Worm (Caenorhabditis elegans) whole organism, L3 larva: ENCODE measurements around the gene nlp-71.

Experiments used
- R02D3.7 ChIP-seq: fragments of 150-350 bp; optimal IDR thresholded peaks from 2 replicates; lab custom pipeline; 2014; ENCODE audit warnings: missing biosample characterization, missing genetic modification characterization
- ZK546.5 ChIP-seq: sonication (generic microtip); optimal IDR thresholded peaks from 2 replicates; lab custom pipeline; 2017; ENCODE audit warnings: missing biosample characterization, missing genetic modification characterization
- aly-2 ChIP-seq: fragments of 150-350 bp; optimal IDR thresholded peaks from 2 replicates; lab custom pipeline; 2014; ENCODE audit warnings: missing biosample characterization, missing genetic modification characterization
- ama-1 ChIP-seq: fragments of 150-350 bp; optimal IDR thresholded peaks from 2 replicates; lab custom pipeline; 2018
- ceh-16 ChIP-seq: sonication (generic microtip); optimal IDR thresholded peaks from 2 replicates; lab custom pipeline; 2017; ENCODE audit warnings: missing biosample characterization, missing genetic modification characterization
- ceh-28 ChIP-seq: fragments of 150-350 bp; optimal IDR thresholded peaks from 2 replicates; lab custom pipeline; 2014; ENCODE audit warnings: missing biosample characterization, missing genetic modification reagents, missing genetic modification characterization
- ceh-82 ChIP-seq: fragments of 150-350 bp; optimal IDR thresholded peaks from 2 replicates; lab custom pipeline; 2014; ENCODE audit warnings: missing biosample characterization, missing genetic modification characterization
- ceh-9 ChIP-seq: sonication (generic microtip); optimal IDR thresholded peaks from 2 replicates; lab custom pipeline; 2018; ENCODE audit warnings: missing biosample characterization, missing genetic modification characterization
- daf-12 ChIP-seq: fragments of 150-350 bp; optimal IDR thresholded peaks from 2 replicates; lab custom pipeline; 2014; ENCODE audit warnings: missing biosample characterization, missing genetic modification reagents, missing genetic modification characterization
- egl-27 ChIP-seq: sonication (generic microtip); optimal IDR thresholded peaks from 4 replicates; lab custom pipeline; 2017; ENCODE audit warnings: missing biosample characterization, missing genetic modification reagents, missing genetic modification characterization
- egl-5 ChIP-seq: fragments of 150-350 bp; optimal IDR thresholded peaks from 2 replicates; lab custom pipeline; 2017; ENCODE audit warnings: missing biosample characterization, missing genetic modification reagents, missing genetic modification characterization, inconsistent platforms
- elt-1 ChIP-seq: fragments of 150-350 bp; optimal IDR thresholded peaks from 2 replicates; lab custom pipeline; 2014; ENCODE audit warnings: missing biosample characterization, missing genetic modification characterization
- elt-2 ChIP-seq: sonication (generic microtip); optimal IDR thresholded peaks from 2 replicates; lab custom pipeline; 2016; ENCODE audit warnings: missing genetic modification reagents, mild to moderate bottlenecking, missing genetic modification characterization, missing compliant biosample characterization
- elt-3 ChIP-seq, 3 experiments: fragments of 150-350 bp in 1 of 3; sonication (generic microtip) in 2 of 3; optimal IDR thresholded peaks; 2 replicates in 2 of 3; 4 replicates in 1 of 3; lab custom pipeline; 2014 to 2017; ENCODE audit warnings: missing biosample characterization in 3 of 3, missing genetic modification characterization in 3 of 3
- eor-1 ChIP-seq, 2 experiments: fragments of 150-350 bp; optimal IDR thresholded peaks; 2 replicates each; lab custom pipeline; 2014 to 2018; ENCODE audit warnings: missing biosample characterization in 2 of 2, missing genetic modification characterization in 2 of 2
- fkh-10 ChIP-seq: sonication (generic microtip); optimal IDR thresholded peaks from 2 replicates; lab custom pipeline; 2017; ENCODE audit warnings: missing biosample characterization, missing genetic modification reagents, missing genetic modification characterization
- fkh-2 ChIP-seq: fragments of 150-350 bp; optimal IDR thresholded peaks from 2 replicates; lab custom pipeline; 2014; ENCODE audit warnings: missing biosample characterization, missing genetic modification reagents, missing genetic modification characterization
- fos-1 ChIP-seq: fragments of 150-350 bp; optimal IDR thresholded peaks from 2 replicates; lab custom pipeline; 2014; ENCODE audit warnings: missing biosample characterization, missing genetic modification characterization
- hmg-11 ChIP-seq: sonication (generic microtip); optimal IDR thresholded peaks from 2 replicates; lab custom pipeline; 2016; ENCODE audit warnings: missing genetic modification characterization, missing compliant biosample characterization
- jun-1 ChIP-seq: fragments of 150-350 bp; optimal IDR thresholded peaks from 2 replicates; lab custom pipeline; 2014; ENCODE audit warnings: missing biosample characterization, missing genetic modification reagents, missing genetic modification characterization
- lin-15B ChIP-seq: fragments of 150-350 bp; optimal IDR thresholded peaks from 2 replicates; lab custom pipeline; 2014; ENCODE audit warnings: missing biosample characterization, missing genetic modification characterization
- mdl-1 ChIP-seq: fragments of 150-350 bp; optimal IDR thresholded peaks from 2 replicates; lab custom pipeline; 2014; ENCODE audit warnings: missing biosample characterization, missing genetic modification characterization
- nfya-1 ChIP-seq: sonication (generic microtip); optimal IDR thresholded peaks from 2 replicates; lab custom pipeline; 2017; ENCODE audit warnings: missing genetic modification characterization, mild to moderate bottlenecking, missing compliant biosample characterization, antibody characterized with exemption, moderate library complexity; ENCODE audit not compliant: insufficient read depth
- nhr-12 ChIP-seq: fragments of 150-350 bp; optimal IDR thresholded peaks from 2 replicates; lab custom pipeline; 2014; ENCODE audit warnings: missing biosample characterization, missing genetic modification characterization
- nhr-23 ChIP-seq: fragments of 150-350 bp; optimal IDR thresholded peaks from 2 replicates; lab custom pipeline; 2014; ENCODE audit warnings: missing biosample characterization, missing genetic modification reagents, missing genetic modification characterization
- nhr-237 ChIP-seq: fragments of 150-350 bp; optimal IDR thresholded peaks from 2 replicates; lab custom pipeline; 2014; ENCODE audit warnings: missing biosample characterization, missing genetic modification characterization
- nhr-25 ChIP-seq: sonication (generic microtip); optimal IDR thresholded peaks from 2 replicates; lab custom pipeline; 2017; ENCODE audit warnings: missing biosample characterization, missing genetic modification characterization
- nhr-28 ChIP-seq: fragments of 150-350 bp; optimal IDR thresholded peaks from 2 replicates; lab custom pipeline; 2014; ENCODE audit warnings: missing biosample characterization, missing genetic modification characterization
- nhr-43 ChIP-seq: sonication (generic microtip); optimal IDR thresholded peaks from 2 replicates; lab custom pipeline; 2016; ENCODE audit warnings: mild to moderate bottlenecking, missing genetic modification characterization, missing compliant biosample characterization; ENCODE audit not compliant: poor library complexity, severe bottlenecking
- nhr-67 ChIP-seq: fragments of 150-350 bp; optimal IDR thresholded peaks from 2 replicates; lab custom pipeline; 2014; ENCODE audit warnings: missing biosample characterization, missing genetic modification characterization
- nhr-77 ChIP-seq: fragments of 150-350 bp; optimal IDR thresholded peaks from 2 replicates; lab custom pipeline; 2014; ENCODE audit warnings: missing biosample characterization, missing genetic modification characterization
- pha-4 ChIP-seq: fragments of 150-350 bp; optimal IDR thresholded peaks from 2 replicates; lab custom pipeline; 2014; ENCODE audit warnings: missing biosample characterization, missing genetic modification reagents, missing genetic modification characterization
- pqm-1 ChIP-seq: fragments of 150-350 bp; optimal IDR thresholded peaks from 2 replicates; lab custom pipeline; 2017; ENCODE audit warnings: missing biosample characterization, missing genetic modification characterization, inconsistent platforms
- snpc-4 ChIP-seq: fragments of 150-350 bp; optimal IDR thresholded peaks from 2 replicates; lab custom pipeline; 2014; ENCODE audit warnings: missing biosample characterization, missing genetic modification characterization
- tbx-2 ChIP-seq: sonication (generic microtip); optimal IDR thresholded peaks from 2 replicates; lab custom pipeline; 2016; ENCODE audit warnings: mild to moderate bottlenecking, missing genetic modification characterization, missing compliant biosample characterization
- unc-39 ChIP-seq: sonication (generic microtip); optimal IDR thresholded peaks from 4 replicates; lab custom pipeline; 2017; ENCODE audit warnings: missing biosample characterization, missing genetic modification characterization
- zag-1 ChIP-seq: fragments of 150-350 bp; optimal IDR thresholded peaks from 2 replicates; lab custom pipeline; 2014; ENCODE audit warnings: missing biosample characterization, missing genetic modification characterization
- ztf-11 ChIP-seq: fragments of 150-350 bp; optimal IDR thresholded peaks from 2 replicates; lab custom pipeline; 2014; ENCODE audit warnings: missing biosample characterization, missing genetic modification characterization
- ztf-4 ChIP-seq: fragments of 150-350 bp; optimal IDR thresholded peaks from 2 replicates; lab custom pipeline; 2014; ENCODE audit warnings: missing biosample characterization, missing genetic modification characterization

nlp-71 gene

DNA sequence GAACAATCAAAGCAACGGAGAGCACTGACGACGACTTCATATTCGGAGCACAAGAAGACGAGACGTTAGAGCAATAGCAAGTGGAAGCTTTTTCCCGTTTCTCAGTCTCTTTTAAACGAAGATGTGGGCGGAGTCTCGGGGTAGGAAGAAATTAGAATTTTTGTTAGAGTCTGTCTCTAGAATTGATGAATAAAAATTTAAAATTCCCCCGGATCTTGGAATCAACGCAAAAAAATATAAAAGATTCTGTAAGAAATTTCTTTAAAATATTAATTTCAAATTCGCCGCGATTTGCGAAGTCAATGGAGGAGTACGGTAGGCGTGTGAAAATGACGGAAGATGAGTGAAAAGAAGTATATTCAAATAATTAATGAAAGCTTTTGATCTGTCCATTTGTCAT is at the start of gene nlp-71:
nlp-71 (minus strand) TSS at position 101 of the 400 bp plus-strand sequence.
- TF ChIP-seq ceh-82 (tag; lab: Kevin White, UChicago): no peak
- no peak for TF ChIP-seq ceh-9 (tag; lab: Kevin White, UChicago)
- TF ChIP-seq lin-15B (tag; lab: Kevin White, UChicago): no peak
- TF ChIP-seq zag-1: no peak
- TF ChIP-seq egl-27: no peak
- TF ChIP-seq nhr-28 (tag; lab: Kevin White, UChicago): no peak
- TF ChIP-seq nhr-237 (tag; lab: Kevin White, UChicago): no peak
- TF ChIP-seq aly-2 (tag; lab: Kevin White, UChicago): no peak
- no peak for TF ChIP-seq ztf-4
- no peak for TF ChIP-seq egl-5 (tag; lab: Kevin White, UChicago)
- no peak for TF ChIP-seq ceh-16 (tag; lab: Kevin White, UChicago)
- no peak for TF ChIP-seq ama-1 (lab: Kevin White, UChicago)
- TF ChIP-seq mdl-1 (tag; lab: Kevin White, UChicago): no peak
- no peak for TF ChIP-seq nhr-23 (tag; lab: Kevin White, UChicago)
- no peak for TF ChIP-seq nhr-25 (tag; lab: Kevin White, UChicago)
- no peak for TF ChIP-seq nhr-67 (tag; lab: Kevin White, UChicago)
- TF ChIP-seq jun-1: no peak

DNA sequence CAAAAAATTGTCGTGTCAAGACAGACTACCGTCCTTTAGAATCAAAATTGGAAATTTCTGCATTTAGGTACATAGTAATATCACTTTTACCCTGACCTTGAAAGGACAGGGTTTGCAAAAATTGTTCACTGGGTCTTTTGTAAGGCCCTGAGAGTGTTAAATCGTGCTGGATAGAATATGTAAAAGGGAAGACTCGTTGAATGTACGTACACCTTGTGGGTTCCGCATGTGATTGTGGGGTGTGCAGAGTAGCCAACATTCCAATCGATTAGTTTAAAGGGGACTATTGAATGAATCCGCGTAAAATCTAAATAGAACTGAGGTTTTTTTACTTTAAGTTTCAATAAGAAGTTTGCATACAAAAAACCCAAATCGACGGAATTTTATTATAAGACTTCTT is 47.2 kb upstream of the nlp-71 start:
- no peak for TF ChIP-seq R02D3.7
- no peak for TF ChIP-seq eor-1 (tag; optimal IDR thresholded peaks at IDR 0.05; lab: Kevin White, UChicago)
- TF ChIP-seq elt-2 (tag; lab: Kevin White, UChicago): no peak
- TF ChIP-seq hmg-11 (tag; lab: Kevin White, UChicago): no peak
- TF ChIP-seq elt-1 (tag; lab: Kevin White, UChicago): no peak
- no peak for TF ChIP-seq jun-1

DNA sequence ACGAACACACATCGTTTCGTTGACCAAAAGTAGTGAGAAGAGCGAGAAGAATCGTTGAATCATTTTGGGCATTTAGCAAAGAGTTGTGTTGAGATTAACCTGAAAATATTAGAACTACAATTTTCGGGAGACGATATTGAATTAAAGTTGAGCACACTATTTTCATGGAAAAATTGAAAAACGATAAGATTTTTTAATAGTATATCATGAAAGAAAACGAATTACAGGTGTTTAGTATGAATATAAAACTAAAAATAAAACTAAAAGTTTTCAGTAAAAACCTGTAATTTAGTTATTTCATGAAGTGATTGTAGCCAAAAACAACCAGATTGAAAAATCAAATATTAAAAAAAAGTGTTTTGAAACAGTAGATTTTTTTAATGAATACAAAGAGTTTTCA is 44.1 kb upstream of the nlp-71 start, which contains the start of gene lgc-10:
lgc-10 (minus strand) TSS at position 101 of the 400 bp plus-strand sequence.
- TF ChIP-seq tbx-2 (tag; lab: Kevin White, UChicago): no peak
- no peak for TF ChIP-seq mdl-1 (tag; lab: Kevin White, UChicago)
- TF ChIP-seq fkh-2 (tag; lab: Kevin White, UChicago): no peak
- no peak for TF ChIP-seq ztf-11 (tag; lab: Kevin White, UChicago)
- no peak for TF ChIP-seq ZK546.5
- TF ChIP-seq snpc-4 (tag; lab: Kevin White, UChicago): no peak
- TF ChIP-seq fos-1 (tag; lab: Kevin White, UChicago): no peak
- TF ChIP-seq eor-1 (tag; optimal IDR thresholded peaks at IDR 0.05; lab: Kevin White, UChicago): no peak
- TF ChIP-seq zag-1: no peak
- TF ChIP-seq nhr-237 (tag; lab: Kevin White, UChicago): no peak
- no peak for TF ChIP-seq daf-12 (tag; lab: Kevin White, UChicago)
- TF ChIP-seq jun-1: no peak
- no peak for TF ChIP-seq nhr-23 (tag; lab: Kevin White, UChicago)
- TF ChIP-seq elt-3 (tag; optimal IDR thresholded peaks at IDR 0.05; lab: Kevin White, UChicago): no peak
- TF ChIP-seq nhr-77: no peak
- TF ChIP-seq nhr-12 (tag; lab: Kevin White, UChicago): no peak
- no peak for TF ChIP-seq ceh-28 (tag; lab: Kevin White, UChicago)

DNA sequence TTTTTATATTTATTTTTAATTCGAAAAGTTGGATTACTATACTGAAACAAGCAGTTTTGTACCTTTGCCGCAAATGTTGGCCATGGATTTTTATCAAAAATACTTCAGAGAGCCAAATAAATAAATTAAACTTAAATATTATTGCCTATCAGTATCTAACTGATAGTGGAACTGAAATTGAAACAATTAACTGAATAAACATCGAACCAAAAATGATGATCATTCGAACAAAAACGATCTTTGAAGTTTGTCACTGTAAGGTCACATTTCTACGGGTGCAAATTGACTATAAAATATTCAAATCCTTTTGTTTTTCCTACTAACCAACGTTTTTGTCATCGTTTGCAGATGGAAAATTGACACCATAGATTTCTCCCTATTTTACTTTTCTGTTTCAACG is 29.6 kb upstream of the nlp-71 start:
- peak; percentile 69 for TF ChIP-seq pqm-1 (tag; lab: Kevin White, UChicago)
- no peak for TF ChIP-seq ama-1 (lab: Kevin White, UChicago)
- peak; percentile 33 for TF ChIP-seq elt-2 (tag; lab: Kevin White, UChicago)
- TF ChIP-seq ceh-16 (tag; lab: Kevin White, UChicago): no peak
- TF ChIP-seq R02D3.7: no peak

- TF ChIP-seq snpc-4 (tag; lab: Kevin White, UChicago) (no peak), ceh-82 (tag; lab: Kevin White, UChicago) (no peak), egl-27 (no peak), fkh-10 (no peak), pqm-1 (tag; lab: Kevin White, UChicago) (peak; percentile 52), unc-39 (tag; lab: Kevin White, UChicago) (no peak), elt-1 (tag; lab: Kevin White, UChicago) (no peak), nfya-1 (tag; lab: Kevin White, UChicago) (peak; percentile 7), lin-15B (tag; lab: Kevin White, UChicago) (peak; percentile 15), hmg-11 (tag; lab: Kevin White, UChicago) (peak; percentile 36), eor-1 (tag; optimal IDR thresholded peaks at IDR 0.05; lab: Kevin White, UChicago) (no peak), elt-3 (tag; optimal IDR thresholded peaks at IDR 0.05; lab: Kevin White, UChicago) (no peak), nhr-25 (tag; lab: Kevin White, UChicago) (peak; percentile 18), nhr-77 (no peak), egl-5 (tag; lab: Kevin White, UChicago) (no peak), mdl-1 (tag; lab: Kevin White, UChicago) (peak; percentile 1), nhr-43 (peak; percentile 46), zag-1 (no peak), pha-4 (tag; lab: Kevin White, UChicago) (peak; percentile 32), fkh-2 (tag; lab: Kevin White, UChicago) (no peak), elt-2 (tag; lab: Kevin White, UChicago) (peak; percentile 77), ceh-28 (tag; lab: Kevin White, UChicago) (peak; percentile 31), tbx-2 (tag; lab: Kevin White, UChicago) (no peak)
These were observed 28.7 kb upstream of the nlp-71 start for ce11 chrIV:6442016-6442618.
